Fruit fly (Drosophila melanogaster): ENCODE results near the gene tadr.
A peak's percentile ranks its signal among the peaks of the same experiment; 100 is the strongest.

tadr gene

DNA sequence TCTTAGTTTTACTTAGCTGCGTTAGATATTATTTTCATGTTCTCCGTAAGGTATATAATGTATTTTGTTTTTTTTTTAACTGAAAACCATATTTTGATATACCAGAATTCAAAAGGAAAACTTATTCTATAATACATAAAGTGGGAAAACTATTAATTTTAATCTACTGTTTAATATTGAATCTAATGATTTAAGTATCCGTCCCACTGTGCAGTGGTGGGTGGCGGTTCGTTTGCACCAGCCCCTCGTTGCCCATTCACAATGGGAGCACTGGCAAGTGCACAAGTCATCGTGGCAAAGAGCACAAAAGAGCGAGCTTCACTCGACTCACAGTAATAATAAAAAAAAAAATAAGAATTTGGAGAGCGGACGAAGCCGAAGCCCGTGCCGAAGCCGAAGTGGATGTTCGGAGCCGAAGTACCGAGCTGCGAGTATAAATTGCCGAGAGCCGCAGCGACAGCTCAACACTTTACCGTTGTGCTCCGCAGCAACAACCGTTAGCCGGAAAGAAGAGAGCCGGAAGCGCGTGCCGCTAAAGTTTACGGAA, 21.3 kb downstream of the tadr start, which contains the start of gene CG34136 (continued):
- TF ChIP-seq tup (GFP tag; optimal IDR thresholded peaks at IDR 0.05) = no peak
- peak; percentile 33 for TF ChIP-seq Meics (GFP tag; optimal IDR thresholded peaks at IDR 0.05)
- no peak for TF ChIP-seq CG1603 (tag; optimal IDR thresholded peaks at IDR 0.05)
- TF ChIP-seq Deaf1 (tag; optimal IDR thresholded peaks at IDR 0.05) = peak; percentile 99
- no peak for TF ChIP-seq CG7372 (GFP tag; IDR thresholded peaks at IDR 0.05)
- peak in 1 of 2 experiments; percentile 41 for TF ChIP-seq dpn (GFP tag; optimal IDR thresholded peaks at IDR 0.05)
- TF ChIP-seq CG15479 (GFP tag; optimal IDR thresholded peaks at IDR 0.05) = peak; percentile 11
- 0 out of 2 replicates have a peak, but pooled peaks have one; percentile 28 for TF ChIP-seq sisA (GFP tag; IDR thresholded peaks at IDR 0.05)
- no peak for TF ChIP-seq CG8359 (GFP tag; optimal IDR thresholded peaks at IDR 0.05; ENCODE audit: borderline replicate concordance)
- TF ChIP-seq nom (GFP tag; optimal IDR thresholded peaks at IDR 0.05) = peak; percentile 85
- no peak for TF ChIP-seq zfh2 (GFP tag; optimal IDR thresholded peaks at IDR 0.05)
- TF ChIP-seq CG7928 (GFP tag; optimal IDR thresholded peaks at IDR 0.05) = no peak
- peak; percentile 85 for TF ChIP-seq sens (GFP tag)
- TF ChIP-seq Trl (optimal IDR thresholded peaks at IDR 0.05) = peak; percentile 57 to 60
- peak; percentile 20 for TF ChIP-seq Trl (GFP tag; optimal IDR thresholded peaks at IDR 0.05)
- TF ChIP-seq hkb (optimal IDR thresholded peaks at IDR 0.05) = no peak
- TF ChIP-seq hkb (GFP tag; IDR thresholded peaks at IDR 0.05) = peak; percentile 49; the same call in 1 of the 2 replicates
- TF ChIP-seq CG11085 (GFP tag; IDR thresholded peaks at IDR 0.05) = no peak
- no peak for TF ChIP-seq prd (optimal IDR thresholded peaks at IDR 0.05)
- TF ChIP-seq prd (GFP tag; IDR thresholded peaks at IDR 0.05) = peak; percentile 30; the same call in 1 of the 3 replicates
- TF ChIP-seq CG17186 (GFP tag; optimal IDR thresholded peaks at IDR 0.05) = no peak
- peak; percentile 29; the same call in 1 of the 3 replicates for TF ChIP-seq ci (GFP tag; IDR thresholded peaks at IDR 0.05)
- peak; percentile 53 for TF ChIP-seq CG30403 (GFP tag; optimal IDR thresholded peaks at IDR 0.05)
- no peak for TF ChIP-seq Hr3 (GFP tag; optimal IDR thresholded peaks at IDR 0.05)
- no peak for TF ChIP-seq CG15073 (GFP tag; optimal IDR thresholded peaks at IDR 0.05)
- no peak for TF ChIP-seq CG34422 (GFP tag; IDR thresholded peaks at IDR 0.05)
- TF ChIP-seq Nf-YC (tag; optimal IDR thresholded peaks at IDR 0.05) = no peak
- TF ChIP-seq CrebB (tag; optimal IDR thresholded peaks at IDR 0.05) = no peak
- peak; percentile 87 for TF ChIP-seq sqz (GFP tag; optimal IDR thresholded peaks at IDR 0.05)
- TF ChIP-seq CG18619 (GFP tag; optimal IDR thresholded peaks at IDR 0.05) = peak; percentile 42
- TF ChIP-seq crc (GFP tag; optimal IDR thresholded peaks at IDR 0.05) = no peak
- no peak for TF ChIP-seq hb (GFP tag; IDR thresholded peaks at IDR 0.05; ENCODE audit: partially characterized antibody)
- TF ChIP-seq Dip3 (GFP tag; optimal IDR thresholded peaks at IDR 0.05) = no peak
- TF ChIP-seq Xbp1 (GFP tag; optimal IDR thresholded peaks at IDR 0.05) = peak; percentile 21
- TF ChIP-seq Ssrp (tag; optimal IDR thresholded peaks at IDR 0.05) = peak; percentile 44
- TF ChIP-seq CG7987 (GFP tag; optimal IDR thresholded peaks at IDR 0.05) = peak; percentile 13
- TF ChIP-seq CG6854 (GFP tag; optimal IDR thresholded peaks at IDR 0.05) = peak; percentile 5
- no peak for TF ChIP-seq dati (GFP tag; IDR thresholded peaks at IDR 0.05)
- peak; percentile 29 for TF ChIP-seq ind (GFP tag; optimal IDR thresholded peaks at IDR 0.05)
- peak; percentile 46; the same call in 1 of the 2 replicates for TF ChIP-seq sob (GFP tag; IDR thresholded peaks at IDR 0.05)
- peak; percentile 44; the same call in 1 of the 3 replicates for TF ChIP-seq HLH4C (GFP tag; IDR thresholded peaks at IDR 0.05; ENCODE audit: partially characterized antibody)
- TF ChIP-seq Blimp-1 (GFP tag; optimal IDR thresholded peaks at IDR 0.05) = no peak
- peak; percentile 57 for TF ChIP-seq phol (tag; optimal IDR thresholded peaks at IDR 0.05)
- TF ChIP-seq run (tag; optimal IDR thresholded peaks at IDR 0.05) = no peak
- peak; percentile 52; the same call in 1 of the 2 replicates for TF ChIP-seq CG6689 (GFP tag; IDR thresholded peaks at IDR 0.05)
- no peak for TF ChIP-seq pb (GFP tag; optimal IDR thresholded peaks at IDR 0.05)
- TF ChIP-seq unpg (GFP tag; optimal IDR thresholded peaks at IDR 0.05) = peak; percentile 28
- TF ChIP-seq crol (GFP tag; IDR thresholded peaks at IDR 0.05) = no peak
- TF ChIP-seq CG10431 (GFP tag; optimal IDR thresholded peaks at IDR 0.05) = peak; percentile 69
- no peak for TF ChIP-seq CG6272 (GFP tag; IDR thresholded peaks at IDR 0.05)
- peak; percentile 19 for TF ChIP-seq HHEX (GFP tag; optimal IDR thresholded peaks at IDR 0.05)

Measured in whole organism, embryonic.